Worm (Caenorhabditis elegans) whole organism, L3 larva: ENCODE measurements around the gene twk-49.

Experiments
- egl-27 ChIP-seq: sonication (generic microtip); optimal IDR thresholded peaks from 4 replicates; lab custom pipeline; 2017; ENCODE audit warnings: missing biosample characterization, missing genetic modification reagents, missing genetic modification characterization
- fkh-10 ChIP-seq: sonication (generic microtip); optimal IDR thresholded peaks from 2 replicates; lab custom pipeline; 2017; ENCODE audit warnings: missing biosample characterization, missing genetic modification reagents, missing genetic modification characterization
- fos-1 ChIP-seq: fragments of 150-350 bp; optimal IDR thresholded peaks from 2 replicates; lab custom pipeline; 2014; ENCODE audit warnings: missing biosample characterization, missing genetic modification characterization
- mdl-1 ChIP-seq: fragments of 150-350 bp; optimal IDR thresholded peaks from 2 replicates; lab custom pipeline; 2014; ENCODE audit warnings: missing biosample characterization, missing genetic modification characterization
- nhr-12 ChIP-seq: fragments of 150-350 bp; optimal IDR thresholded peaks from 2 replicates; lab custom pipeline; 2014; ENCODE audit warnings: missing biosample characterization, missing genetic modification characterization
- nhr-25 ChIP-seq: sonication (generic microtip); optimal IDR thresholded peaks from 2 replicates; lab custom pipeline; 2017; ENCODE audit warnings: missing biosample characterization, missing genetic modification characterization
- snpc-4 ChIP-seq: fragments of 150-350 bp; optimal IDR thresholded peaks from 2 replicates; lab custom pipeline; 2014; ENCODE audit warnings: missing biosample characterization, missing genetic modification characterization
- unc-62 ChIP-seq: fragments of 150-350 bp; sonication (generic microtip); optimal IDR thresholded peaks from 4 replicates; lab custom pipeline; 2014; ENCODE audit warnings: missing biosample characterization, missing genetic modification reagents, missing genetic modification characterization
- ztf-4 ChIP-seq: fragments of 150-350 bp; optimal IDR thresholded peaks from 2 replicates; lab custom pipeline; 2014; ENCODE audit warnings: missing biosample characterization, missing genetic modification characterization

DNA sequence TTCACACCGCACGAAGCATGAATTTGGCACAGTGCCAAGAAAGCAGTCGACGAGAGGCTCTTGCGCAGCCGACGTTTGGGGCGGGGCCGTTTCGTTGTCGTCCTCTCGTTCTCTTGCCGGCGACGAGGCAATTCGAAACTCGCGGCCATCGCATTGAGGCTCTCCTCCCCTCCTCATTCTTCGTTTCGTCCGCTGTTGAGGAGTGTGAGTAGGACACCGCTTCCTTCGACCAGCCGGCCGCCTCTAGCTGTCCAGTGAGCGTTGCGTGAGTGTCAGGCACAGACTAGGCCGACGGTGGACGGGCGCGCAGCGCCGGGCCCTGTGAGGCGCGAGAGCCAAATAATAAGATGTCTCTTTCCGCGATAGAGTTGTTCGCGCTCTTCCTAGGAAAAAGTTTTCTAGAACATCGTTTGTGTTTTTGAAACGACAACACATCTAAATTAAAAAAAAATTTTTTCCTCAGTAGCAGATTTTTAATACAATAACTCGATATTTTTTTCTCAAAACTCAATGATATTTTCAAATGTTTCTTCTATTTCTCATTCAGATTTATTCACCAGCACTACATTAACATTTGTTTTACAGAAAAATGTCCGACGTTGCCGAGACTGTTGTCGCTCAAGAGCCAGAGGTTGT is 7.0 kb downstream of the twk-49 start, which contains the start of the genes T28D9.11 and T28D9.1:
- TF ChIP-seq fkh-10 (peak; percentile 54), egl-27 (tag; lab: Kevin White, UChicago) (no peak), unc-62 (GFP tag; lab: Kevin White, UChicago) (no peak), ztf-4 (tag; lab: Kevin White, UChicago) (peak; percentile 17), mdl-1 (no peak), nhr-25 (tag; lab: Kevin White, UChicago) (no peak), nhr-12 (no peak), fos-1 (no peak), snpc-4 (tag; lab: Kevin White, UChicago) (peak; percentile 97)
